Fruit fly (Drosophila melanogaster): ENCODE data around the gene spg.

- TF ChIP-seq CG8478 (optimal IDR thresholded peaks at IDR 0.05) = no peak
- TF ChIP-seq CTCF (optimal IDR thresholded peaks at IDR 0.05) = no peak
These were observed 49.9 kb downstream of the spg start for dm6 chr3R:28895014-28895413.

All from S2 (cell line).